Worm (Caenorhabditis elegans) whole organism, midembryonic: ENCODE data around the gene F26F4.8.

Experiments used
- T22C8.4 ChIP-seq: fragments of 200-800 bp; sonication (Bioruptor generic); IDR thresholded peaks from 2 replicates; pipeline ENCODE4 v1.3.6; 2022; ENCODE audit warnings: missing genetic modification characterization, missing compliant biosample characterization
- cog-1 ChIP-seq: sonication (generic microtip); optimal IDR thresholded peaks from 2 replicates; lab custom pipeline; 2016; ENCODE audit warnings: missing genetic modification characterization, missing compliant biosample characterization
- flt-1 ChIP-seq: fragments of 200-800 bp; sonication (Bioruptor generic); IDR thresholded peaks from 2 replicates; pipeline ENCODE4 v1.3.6; 2022; ENCODE audit warnings: missing genetic modification characterization, missing compliant biosample characterization
- klf-2 ChIP-seq: fragments of 200-800 bp; sonication (Bioruptor generic); conservative IDR thresholded peaks from 2 replicates; pipeline ENCODE4 v1.3.6; 2022; ENCODE audit warnings: missing genetic modification reagents, missing genetic modification characterization, missing compliant biosample characterization
- med-1 ChIP-seq: sonication (generic microtip); optimal IDR thresholded peaks from 2 replicates; lab custom pipeline; 2017; ENCODE audit warnings: missing genetic modification characterization, mild to moderate bottlenecking, missing compliant biosample characterization, antibody characterized with exemption, missing genetic modification reagents; ENCODE audit not compliant: insufficient read depth
- ref-1 ChIP-seq: fragments of 200-800 bp; sonication (Bioruptor generic); conservative IDR thresholded peaks from 2 replicates; pipeline ENCODE4 v1.3.6; 2022; ENCODE audit warnings: missing genetic modification reagents, missing genetic modification characterization, missing compliant biosample characterization
- tab-1 ChIP-seq: fragments of 200-800 bp; sonication (Bioruptor generic); IDR thresholded peaks from 2 replicates; pipeline ENCODE4 v1.3.6; 2022; ENCODE audit warnings: missing genetic modification characterization, missing compliant biosample characterization
- ztf-23 ChIP-seq: fragments of 200-800 bp; sonication (Bioruptor generic); IDR thresholded peaks from 2 replicates; pipeline ENCODE4 v1.3.6; 2022; ENCODE audit warnings: missing genetic modification reagents, missing genetic modification characterization, missing compliant biosample characterization
- ztf-29 ChIP-seq: fragments of 200-800 bp; sonication (Bioruptor generic); IDR thresholded peaks from 2 replicates; pipeline ENCODE4 v1.3.6; 2022; ENCODE audit warnings: missing genetic modification reagents, missing genetic modification characterization, missing compliant biosample characterization

DNA sequence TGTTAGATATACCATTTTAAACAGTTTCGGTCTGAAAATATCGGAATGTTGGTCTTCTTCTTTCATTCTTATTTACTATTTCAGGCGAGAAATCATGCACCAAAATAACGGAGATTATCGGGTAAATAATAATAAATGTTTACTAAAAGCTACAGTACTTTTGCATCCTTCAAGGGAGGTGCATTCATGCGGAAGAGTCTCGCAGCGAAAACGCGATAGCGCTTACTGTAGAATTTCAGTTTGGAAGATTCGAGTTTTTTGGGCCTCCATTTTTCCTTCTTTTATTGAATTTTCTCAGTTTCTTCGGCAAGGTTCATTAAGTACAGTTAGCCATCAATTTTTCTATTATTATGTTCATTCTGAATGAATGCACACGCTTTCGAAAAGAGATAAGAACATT lies 49.2 kb downstream of the F26F4.8 start, which contains the start of gene C35D10.7:
- no peak for TF ChIP-seq flt-1
- no peak for TF ChIP-seq tab-1
- TF ChIP-seq ztf-23 (GFP tag; lab: Robert Waterston, UW), result no peak
- no peak for TF ChIP-seq ref-1 (GFP tag; lab: Robert Waterston, UW)
- no peak for TF ChIP-seq ztf-29 (GFP tag; lab: Robert Waterston, UW)
- TF ChIP-seq T22C8.4, result no peak
- no peak for TF ChIP-seq cog-1 (tag; lab: Kevin White, UChicago)
- no peak for TF ChIP-seq med-1 (GFP tag; lab: Kevin White, UChicago)
- no peak for TF ChIP-seq klf-2
